Fruit fly (Drosophila melanogaster): ENCODE results near the gene CG34367.

CG34367 gene

DNA sequence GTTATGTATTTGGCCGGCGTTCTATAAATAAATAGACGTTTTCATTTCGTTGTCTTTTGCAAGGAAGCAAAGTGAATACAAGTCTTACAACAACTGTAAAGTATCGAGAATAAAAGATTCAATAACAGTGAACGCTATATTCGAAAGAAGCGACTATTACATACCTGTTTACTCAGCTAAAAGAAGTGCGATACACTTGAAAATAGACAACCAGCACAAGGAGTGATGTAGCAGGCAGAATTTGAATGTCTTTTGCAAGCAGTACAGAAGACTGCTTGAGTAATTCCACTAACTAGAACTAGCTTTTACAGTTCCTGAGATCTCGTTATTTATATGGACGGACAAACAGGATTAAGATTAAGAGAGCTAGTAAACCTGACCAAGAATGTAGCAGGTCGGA lies 55.4 kb downstream of the CG34367 start (continued):
- no peak for TF ChIP-seq Poxn (GFP tag; IDR thresholded peaks at IDR 0.05)
- TF ChIP-seq Stat92E (GFP tag; optimal IDR thresholded peaks at IDR 0.05), result no peak
- TF ChIP-seq dimm (GFP tag; IDR thresholded peaks at IDR 0.05), result no peak
- no peak for TF ChIP-seq TFAM (GFP tag; optimal IDR thresholded peaks at IDR 0.05)
- no peak for TF ChIP-seq peb (GFP tag; IDR thresholded peaks at IDR 0.05)
- peak; percentile 51 for TF ChIP-seq CoRest (tag; optimal IDR thresholded peaks at IDR 0.05)
- no peak for TF ChIP-seq Fer3 (tag; optimal IDR thresholded peaks at IDR 0.05)
- TF ChIP-seq zen (tag; optimal IDR thresholded peaks at IDR 0.05), result peak; percentile 38
- TF ChIP-seq Scr (GFP tag; IDR thresholded peaks at IDR 0.05; ENCODE audit: partially characterized antibody), result peak; percentile 44; the same call in 1 of the 2 replicates
- TF ChIP-seq CG15514 (GFP tag; optimal IDR thresholded peaks at IDR 0.05), result peak; percentile 83
- TF ChIP-seq row (GFP tag; IDR thresholded peaks at IDR 0.05), result peak; percentile 38; the same call in 1 of the 3 replicates
- TF ChIP-seq pita (GFP tag; optimal IDR thresholded peaks at IDR 0.05), result no peak
- no peak; the same call in 2 of the 3 replicates for TF ChIP-seq CG7963 (GFP tag; IDR thresholded peaks at IDR 0.05; ENCODE audit: partially characterized antibody)
- TF ChIP-seq bcd (GFP tag; optimal IDR thresholded peaks at IDR 0.05), result no peak
- peak; percentile 61 for TF ChIP-seq CG17912 (GFP tag; optimal IDR thresholded peaks at IDR 0.05)
- TF ChIP-seq mirr (GFP tag; optimal IDR thresholded peaks at IDR 0.05), result no peak
- no peak for TF ChIP-seq CG12942 (GFP tag; optimal IDR thresholded peaks at IDR 0.05)
- no peak for TF ChIP-seq Optix (GFP tag; IDR thresholded peaks at IDR 0.05)
- no peak for TF ChIP-seq gsb (GFP tag; IDR thresholded peaks at IDR 0.05)
- no peak for TF ChIP-seq CG16863 (GFP tag; optimal IDR thresholded peaks at IDR 0.05)
- no peak for TF ChIP-seq CG15696 (tag; optimal IDR thresholded peaks at IDR 0.05)
- TF ChIP-seq Oli (tag; optimal IDR thresholded peaks at IDR 0.05), result no peak
- TF ChIP-seq caup (GFP tag; optimal IDR thresholded peaks at IDR 0.05; ENCODE audit: severe bottlenecking), result peak; percentile 10
- TF ChIP-seq CG2199 (GFP tag; IDR thresholded peaks at IDR 0.05), result peak; percentile 98
- peak; percentile 53 for TF ChIP-seq D19A (tag; optimal IDR thresholded peaks at IDR 0.05)
- no peak for TF ChIP-seq sqz (GFP tag; optimal IDR thresholded peaks at IDR 0.05)
- TF ChIP-seq ato (GFP tag; IDR thresholded peaks at IDR 0.05; ENCODE audit: partially characterized antibody), result peak; percentile 71
- peak; percentile 16 for TF ChIP-seq her (GFP tag; optimal IDR thresholded peaks at IDR 0.05)
- peak; percentile 57; the same call in 1 of the 3 replicates for TF ChIP-seq CG34224 (GFP tag; IDR thresholded peaks at IDR 0.05; ENCODE audit: partially characterized antibody)
- no peak for TF ChIP-seq CG8478 (optimal IDR thresholded peaks at IDR 0.05)
- TF ChIP-seq NK7.1 (GFP tag; optimal IDR thresholded peaks at IDR 0.05), result no peak
- no peak for TF ChIP-seq btn (GFP tag; optimal IDR thresholded peaks at IDR 0.05)
- no peak for TF ChIP-seq ro (GFP tag; IDR thresholded peaks at IDR 0.05)
- TF ChIP-seq cas (GFP tag; IDR thresholded peaks at IDR 0.05), result no peak
- TF ChIP-seq fd102C (GFP tag; optimal IDR thresholded peaks at IDR 0.05), result no peak
- TF ChIP-seq CG11696 (GFP tag; IDR thresholded peaks at IDR 0.05), result no peak
- TF ChIP-seq CG1233 (GFP tag; optimal IDR thresholded peaks at IDR 0.05), result no peak
- no peak for TF ChIP-seq yki (optimal IDR thresholded peaks at IDR 0.05)
- TF ChIP-seq gfzf (GFP tag; optimal IDR thresholded peaks at IDR 0.05), result peak; percentile 13
- TF ChIP-seq C15 (GFP tag; IDR thresholded peaks at IDR 0.05), result no peak
- no peak for TF ChIP-seq Hand (GFP tag; optimal IDR thresholded peaks at IDR 0.05)
- no peak for TF ChIP-seq CG2120 (GFP tag; optimal IDR thresholded peaks at IDR 0.05)
- TF ChIP-seq Rfx (GFP tag; IDR thresholded peaks at IDR 0.05), result no peak
- no peak for TF ChIP-seq CG6765 (GFP tag; optimal IDR thresholded peaks at IDR 0.05)
- no peak for TF ChIP-seq corto (GFP tag; optimal IDR thresholded peaks at IDR 0.05)
- peak; percentile 26 for TF ChIP-seq CG2712 (tag; optimal IDR thresholded peaks at IDR 0.05)
- peak; percentile 31 for TF ChIP-seq Dp (GFP tag; optimal IDR thresholded peaks at IDR 0.05)
- TF ChIP-seq hkb (optimal IDR thresholded peaks at IDR 0.05), result no peak
- TF ChIP-seq hkb (GFP tag; IDR thresholded peaks at IDR 0.05), result no peak
- TF ChIP-seq Dip2 (GFP tag; IDR thresholded peaks at IDR 0.05), result no peak
- TF ChIP-seq CG15269 (tag; optimal IDR thresholded peaks at IDR 0.05), result no peak
- TF ChIP-seq ham (GFP tag; IDR thresholded peaks at IDR 0.05), result no peak

Data from whole organism, embryonic.